Fruit fly (Drosophila melanogaster) whole organism, embryonic: ENCODE data around the gene CG43679.

Experiments
- Abd-B ChIP-seq: fragments of 200-800 bp; sonication (Bioruptor generic); optimal IDR thresholded peaks from 2 replicates; lab custom pipeline; 2018; ENCODE audit warnings: missing biosample characterization, mild to moderate bottlenecking, missing genetic modification characterization, moderate library complexity
- BEAF-32 ChIP-seq: fragments of 200-800 bp; sonication (Bioruptor generic); optimal IDR thresholded peaks from 3 replicates; lab custom pipeline; 2017; ENCODE audit warnings: missing biosample characterization, missing genetic modification characterization, mild to moderate bottlenecking, moderate library complexity, missing genetic modification reagents
- Blimp-1 ChIP-seq: fragments of 200-800 bp; sonication (Bioruptor generic); optimal IDR thresholded peaks from 3 replicates; lab custom pipeline; 2018; ENCODE audit warnings: missing biosample characterization, missing genetic modification characterization, mild to moderate bottlenecking, moderate library complexity, missing genetic modification reagents
- CG10431 ChIP-seq: fragments of 200-800 bp; sonication (Bioruptor generic); optimal IDR thresholded peaks from 3 replicates; lab custom pipeline; 2018; ENCODE audit warnings: missing biosample characterization, mild to moderate bottlenecking, missing genetic modification characterization
- CG11093 ChIP-seq: fragments of 200-800 bp; sonication (Bioruptor generic); IDR thresholded peaks from 3 replicates; pipeline ENCODE4 v1.3.6; 2022; ENCODE audit warnings: missing biosample characterization, missing genetic modification characterization
- CG11456 ChIP-seq: fragments of 200-800 bp; sonication (Bioruptor generic); IDR thresholded peaks from 3 replicates; pipeline ENCODE4 v1.3.6; 2022; ENCODE audit warnings: missing biosample characterization, missing genetic modification characterization
- CG11504 ChIP-seq: fragments of 200-800 bp; sonication (Bioruptor generic); optimal IDR thresholded peaks from 3 replicates; lab custom pipeline; 2019; ENCODE audit warnings: missing biosample characterization, mild to moderate bottlenecking, missing genetic modification characterization, moderate library complexity
- CG15601 ChIP-seq: fragments of 200-800 bp; sonication (Bioruptor generic); optimal IDR thresholded peaks from 3 replicates; lab custom pipeline; 2019; ENCODE audit warnings: missing biosample characterization, mild to moderate bottlenecking, missing genetic modification characterization, moderate library complexity
- CG18262 ChIP-seq: fragments of 200-800 bp; optimal IDR thresholded peaks from 3 replicates; lab custom pipeline; 2019; ENCODE audit warnings: missing biosample characterization, mild to moderate bottlenecking, missing genetic modification characterization, moderate library complexity
- CG33213 ChIP-seq: fragments of 200-800 bp; sonication (Bioruptor generic); optimal IDR thresholded peaks from 3 replicates; lab custom pipeline; 2016; ENCODE audit warnings: missing biosample characterization, missing genetic modification characterization
- CG34376 ChIP-seq: fragments of 200-800 bp; sonication (Bioruptor generic); optimal IDR thresholded peaks from 2 replicates; lab custom pipeline; 2018; ENCODE audit warnings: missing biosample characterization, mild to moderate bottlenecking, missing genetic modification characterization
- CG3726 ChIP-seq: fragments of 200-800 bp; sonication (Bioruptor generic); IDR thresholded peaks from 3 replicates; pipeline ENCODE4, ENCODE4 v1.3.6; 2022; ENCODE audit warnings: missing biosample characterization, missing genetic modification characterization
- CG3847 ChIP-seq: fragments of 200-800 bp; sonication (Bioruptor generic); IDR thresholded peaks from 2 replicates; pipeline ENCODE4 v1.3.6; 2022; ENCODE audit warnings: missing biosample characterization, missing genetic modification characterization
- CG6689 ChIP-seq: fragments of 200-800 bp; sonication (Bioruptor generic); IDR thresholded peaks from 2 replicates; pipeline ENCODE4 v1.3.6; 2022; ENCODE audit warnings: missing biosample characterization, missing genetic modification characterization
- CG6765 ChIP-seq: fragments of 200-800 bp; sonication (Bioruptor generic); optimal IDR thresholded peaks from 3 replicates; lab custom pipeline; 2017; ENCODE audit warnings: missing biosample characterization, mild to moderate bottlenecking, missing genetic modification characterization
- CG7963 ChIP-seq: fragments of 200-800 bp; sonication (Bioruptor generic); IDR thresholded peaks from 3 replicates; pipeline ENCODE4 v1.3.6; 2022; ENCODE audit warnings: missing biosample characterization, missing genetic modification characterization; ENCODE audit not compliant: partially characterized antibody
- CG9215 ChIP-seq: fragments of 200-800 bp; sonication (Bioruptor generic); IDR thresholded peaks from 2 replicates; pipeline ENCODE4 v1.3.6; 2022; ENCODE audit warnings: missing biosample characterization, missing genetic modification characterization
- Deaf1 ChIP-seq: fragments of 200-800 bp; optimal IDR thresholded peaks from 3 replicates; lab custom pipeline; 2019; ENCODE audit warnings: missing biosample characterization, mild to moderate bottlenecking, missing genetic modification characterization, moderate library complexity
- Eip74EF ChIP-seq, 2 experiments: fragments of 200-800 bp in 1 of 2; fragments of >200 bp in 1 of 2; sonication (Bioruptor generic) in 1 of 2; optimal IDR thresholded peaks; 2 replicates each; lab custom pipeline; 2017 to 2019; ENCODE audit warnings: missing biosample characterization in 2 of 2, missing genetic modification characterization in 2 of 2, mild to moderate bottlenecking in 1 of 2, moderate library complexity in 1 of 2
- Elba2 ChIP-seq: fragments of 200-800 bp; sonication (Bioruptor generic); optimal IDR thresholded peaks from 3 replicates; lab custom pipeline; 2016; ENCODE audit warnings: missing biosample characterization, missing genetic modification characterization
- H2.0 ChIP-seq: fragments of 200-800 bp; sonication (Bioruptor generic); IDR thresholded peaks from 2 replicates; pipeline ENCODE4 v1.3.6; 2022; ENCODE audit warnings: missing biosample characterization, missing genetic modification characterization
- Jarid2 ChIP-seq: fragments of 200-800 bp; sonication (Bioruptor generic); optimal IDR thresholded peaks from 3 replicates; lab custom pipeline; 2017; ENCODE audit warnings: mild to moderate bottlenecking, missing biosample characterization, missing genetic modification reagents, missing genetic modification characterization
- Med ChIP-seq: fragments of 200-800 bp; sonication (Bioruptor generic); peaks from one replicate; lab custom pipeline; 2016; ENCODE audit warnings: missing biosample characterization, missing genetic modification characterization, mild to moderate bottlenecking, inconsistent platforms, moderate library complexity
- Meics ChIP-seq: fragments of 200-800 bp; sonication (Bioruptor generic); optimal IDR thresholded peaks from 2 replicates; lab custom pipeline; 2017; ENCODE audit warnings: missing biosample characterization, mild to moderate bottlenecking, missing genetic modification characterization
- Rfx ChIP-seq: fragments of 200-800 bp; sonication (Bioruptor generic); IDR thresholded peaks from 2 replicates; pipeline ENCODE4 v1.3.6; 2022; ENCODE audit warnings: missing biosample characterization, missing genetic modification characterization
- Sin3A ChIP-seq: fragments of >200 bp; optimal IDR thresholded peaks from 2 replicates; lab custom pipeline; 2018
- Sox102F ChIP-seq: fragments of 200-800 bp; sonication (Bioruptor generic); optimal IDR thresholded peaks from 2 replicates; lab custom pipeline; 2018; ENCODE audit warnings: missing biosample characterization, mild to moderate bottlenecking, missing genetic modification characterization, moderate library complexity
- ab ChIP-seq: fragments of 200-800 bp; sonication (Bioruptor generic); optimal IDR thresholded peaks from 2 replicates; lab custom pipeline; 2016; ENCODE audit warnings: missing biosample characterization, missing genetic modification characterization
- cad ChIP-seq: fragments of >200 bp; optimal IDR thresholded peaks from 2 replicates; lab custom pipeline; 2017; ENCODE audit warnings: missing biosample characterization, missing genetic modification characterization
- gt ChIP-seq: fragments of 200-800 bp; sonication (Bioruptor generic); IDR thresholded peaks from 2 replicates; pipeline ENCODE4 v1.3.6; 2022; ENCODE audit warnings: missing biosample characterization, missing genetic modification characterization
- h ChIP-seq: fragments of >200 bp; optimal IDR thresholded peaks from 2 replicates; lab custom pipeline; 2017
- hth ChIP-seq: fragments of >200 bp; optimal IDR thresholded peaks from 2 replicates; lab custom pipeline; 2017; ENCODE audit warnings: inconsistent platforms
- ind ChIP-seq: fragments of 200-800 bp; sonication (Bioruptor generic); optimal IDR thresholded peaks from 3 replicates; lab custom pipeline; 2016; ENCODE audit warnings: missing biosample characterization, missing genetic modification characterization
- jigr1 ChIP-seq: fragments of 200-800 bp; sonication (Bioruptor generic); IDR thresholded peaks from 3 replicates; pipeline ENCODE4 v1.3.6; 2022; ENCODE audit warnings: missing biosample characterization, missing genetic modification characterization
- ken ChIP-seq: fragments of 200-800 bp; sonication (Bioruptor generic); IDR thresholded peaks from 3 replicates; pipeline ENCODE4 v1.3.6; 2022; ENCODE audit warnings: missing biosample characterization, missing genetic modification characterization
- knrl ChIP-seq: fragments of 200-800 bp; sonication (Bioruptor generic); IDR thresholded peaks from 3 replicates; pipeline ENCODE4 v1.3.6; 2022; ENCODE audit warnings: missing biosample characterization, missing genetic modification characterization; ENCODE audit not compliant: partially characterized antibody
- lab ChIP-seq: fragments of 200-800 bp; sonication (Bioruptor generic); optimal IDR thresholded peaks from 3 replicates; lab custom pipeline; 2017; ENCODE audit warnings: missing biosample characterization, missing genetic modification characterization, mild to moderate bottlenecking, moderate library complexity, missing genetic modification reagents
- pho ChIP-seq: fragments of 200-800 bp; sonication (Bioruptor generic); optimal IDR thresholded peaks from 2 replicates; lab custom pipeline; 2016; ENCODE audit warnings: missing biosample characterization, missing genetic modification characterization
- sens ChIP-seq: fragments of 200-800 bp; sonication (Bioruptor generic); peaks from one replicate; lab custom pipeline; 2016; ENCODE audit warnings: missing biosample characterization, missing genetic modification characterization
- tup ChIP-seq: fragments of 200-800 bp; sonication (Bioruptor generic); optimal IDR thresholded peaks from 2 replicates; lab custom pipeline; 2016; ENCODE audit warnings: missing biosample characterization, mild to moderate bottlenecking, missing genetic modification characterization, moderate library complexity
- yki ChIP-seq: fragments of >200 bp; optimal IDR thresholded peaks from 3 replicates; lab custom pipeline; 2018

The CG43679 gene

dm6 chr3L:15072149-15072548 lies 20.9 kb upstream of the CG43679 start (continued):
- TF ChIP-seq CG11504 (tag; lab: Kevin White, UChicago): peak; percentile 71
- TF ChIP-seq h (lab: Kevin White, UChicago): no peak
- TF ChIP-seq, all 482 proteins: peak for 29

dm6 chr3L:15064877-15065276 lies 13.7 kb upstream of the CG43679 start, which contains the start of gene Sytbeta:
Gene Sytbeta (minus strand): TSS chr3L:15064977.
- peak; percentile 62 for TF ChIP-seq Med (GFP tag; lab: Kevin White, UChicago)
- TF ChIP-seq CG11456 (GFP tag; lab: Robert Waterston, UW): 0 out of 3 replicates have a peak, but pooled peaks have one; percentile 5
- TF ChIP-seq CG3726 (GFP tag; lab: Robert Waterston, UW): 0 out of 3 replicates have a peak, but pooled peaks have one; percentile 33
- no peak for TF ChIP-seq yki (lab: Kevin White, UChicago)
- TF ChIP-seq ab (GFP tag; lab: Kevin White, UChicago): no peak
- 0 out of 3 replicates have a peak, but pooled peaks have one; percentile 15 for TF ChIP-seq CG11093 (GFP tag; lab: Robert Waterston, UW)
- TF ChIP-seq ken (GFP tag; lab: Robert Waterston, UW): 0 out of 3 replicates have a peak, but pooled peaks have one; percentile 18
- TF ChIP-seq Deaf1 (tag; lab: Kevin White, UChicago): peak; percentile 89

- TF ChIP-seq CG33213 (GFP tag; lab: Kevin White, UChicago) (no peak), CG7963 (GFP tag; lab: Robert Waterston, UW) (no peak)
These were observed 10.4 kb upstream of the CG43679 start, which contains the start of gene CG13460 for dm6 chr3L:15061605-15062004. Gene CG13460 (minus strand): TSS chr3L:15061705.

DNA sequence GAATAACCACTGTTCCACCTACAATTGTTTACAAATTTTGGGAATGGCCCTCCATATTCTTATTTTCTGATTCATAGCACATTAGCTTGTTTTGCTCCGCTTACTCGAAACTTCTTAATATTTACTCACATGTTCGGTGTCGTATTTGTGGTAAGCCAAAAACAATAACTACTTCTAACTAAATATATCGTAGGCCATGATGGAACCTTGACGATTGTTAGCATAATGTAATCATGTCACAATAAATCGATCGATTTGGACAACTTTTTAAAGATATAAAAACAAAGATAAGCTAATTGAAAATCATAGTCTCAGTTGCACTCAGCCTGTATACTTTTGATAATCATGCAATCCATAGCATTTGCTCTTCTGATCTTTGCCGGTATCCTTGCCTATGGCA lies 3.3 kb upstream of the CG43679 start, which contains the start of gene EAChm:
TSS of gene EAChm (plus strand) at position 301 of the 400 bp plus-strand sequence.
- TF ChIP-seq Meics (peak; percentile 11), CG34376 (GFP tag; lab: Kevin White, UChicago) (no peak)

dm6 chr3L:15054035-15054434 lies 2.8 kb upstream of the CG43679 start, which contains the start of gene CG18649:
Gene CG18649 (minus strand): TSS chr3L:15054135.
- TF ChIP-seq CG6765 (GFP tag; lab: Kevin White, UChicago): peak; percentile 3
- TF ChIP-seq Elba2 (GFP tag; lab: Kevin White, UChicago): no peak
- TF ChIP-seq Rfx (GFP tag; lab: Robert Waterston, UW): peak; percentile 18; the same call in 1 of the 2 replicates
- TF ChIP-seq Eip74EF (GFP tag; optimal IDR thresholded peaks at IDR 0.05; lab: Kevin White, UChicago): no peak
- peak; percentile 10 for TF ChIP-seq lab
- 0 out of 2 replicates have a peak, but pooled peaks have one; percentile 6 for TF ChIP-seq CG6689 (GFP tag; lab: Robert Waterston, UW)
- TF ChIP-seq ind (GFP tag; lab: Kevin White, UChicago): peak; percentile 29

dm6 chr3L:15053251-15053650 lies 2.0 kb upstream of the CG43679 start, which contains the start of gene CG43680:
Gene CG43680 (minus strand): TSS chr3L:15053351.
- TF ChIP-seq sens (GFP tag; lab: Kevin White, UChicago) (peak; percentile 50), jigr1 (no peak), CG15601 (no peak), CG3847 (GFP tag; lab: Robert Waterston, UW) (no peak), CG9215 (GFP tag; lab: Robert Waterston, UW) (no peak), knrl (no peak), Abd-B (GFP tag; lab: Kevin White, UChicago) (no peak), cad (GFP tag; lab: Kevin White, UChicago) (no peak)
- TF ChIP-seq, all 482 proteins: peak for 1

DNA sequence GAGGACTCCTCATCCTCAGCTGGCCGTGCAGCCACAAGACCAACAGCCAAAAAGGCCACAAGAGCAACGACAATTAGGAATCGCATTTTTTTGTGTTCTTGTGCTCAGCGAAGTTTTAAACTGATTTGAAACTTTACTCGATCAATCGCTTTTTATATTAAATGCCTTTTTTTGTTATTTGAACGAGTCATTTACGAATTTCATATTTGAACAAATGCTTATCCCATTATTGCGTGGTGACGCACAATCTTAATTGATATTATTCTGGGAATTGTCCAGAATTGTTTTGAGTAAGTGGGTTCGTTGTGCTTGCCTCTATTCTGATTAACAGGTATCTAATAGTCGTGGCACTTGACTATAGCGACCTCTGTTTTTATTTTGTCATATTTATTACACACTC lies 1.2 kb upstream of the CG43679 start, which contains the start of gene CG13461:
TSS of gene CG13461 (minus strand) at position 101 of the 400 bp plus-strand sequence.
- TF ChIP-seq Sin3A (lab: Kevin White, UChicago) (no peak), H2.0 (no peak), Blimp-1 (GFP tag; lab: Kevin White, UChicago) (no peak), CG18262 (tag; lab: Kevin White, UChicago) (no peak), tup (GFP tag; lab: Kevin White, UChicago) (no peak), BEAF-32 (GFP tag; lab: Kevin White, UChicago) (no peak), Jarid2 (GFP tag; lab: Kevin White, UChicago) (no peak), gt (GFP tag; lab: Robert Waterston, UW) (no peak), CG10431 (no peak), jigr1 (no peak), pho (GFP tag; lab: Kevin White, UChicago) (no peak), Sox102F (GFP tag; lab: Kevin White, UChicago) (no peak), hth (lab: Kevin White, UChicago) (no peak)
